Worm (Caenorhabditis elegans) whole organism, mixed stage, embryonic: ENCODE results near the gene str-12.
"Not testable (repeated sequence)": the region's sequence is repeated elsewhere in the genome, so short reads cannot be mapped to it uniquely, and the experiment has no call there.

Source experiments
- elt-3 ChIP-seq: fragments of 150-350 bp; optimal IDR thresholded peaks from 2 replicates; lab custom pipeline; 2014; ENCODE audit warnings: missing biosample characterization, missing genetic modification characterization
- lin-13 ChIP-seq: fragments of 150-350 bp; optimal IDR thresholded peaks from 2 replicates; lab custom pipeline; 2014; ENCODE audit warnings: missing biosample characterization, missing genetic modification characterization
- lsy-2 ChIP-seq: fragments of 150-350 bp; optimal IDR thresholded peaks from 2 replicates; lab custom pipeline; 2014; ENCODE audit warnings: missing biosample characterization, missing genetic modification characterization
- mep-1 ChIP-seq: fragments of 150-350 bp; optimal IDR thresholded peaks from 2 replicates; lab custom pipeline; 2017; ENCODE audit warnings: missing biosample characterization, missing genetic modification reagents, missing genetic modification characterization, inconsistent platforms
- nhr-12 ChIP-seq: fragments of 150-350 bp; optimal IDR thresholded peaks from 2 replicates; lab custom pipeline; 2014; ENCODE audit warnings: missing biosample characterization, missing genetic modification characterization
- nhr-237 ChIP-seq: fragments of 150-350 bp; optimal IDR thresholded peaks from 2 replicates; lab custom pipeline; 2014; ENCODE audit warnings: missing biosample characterization, missing genetic modification characterization
- nhr-28 ChIP-seq: fragments of 150-350 bp; optimal IDR thresholded peaks from 2 replicates; lab custom pipeline; 2014; ENCODE audit warnings: missing biosample characterization, missing genetic modification characterization
- nhr-76 ChIP-seq: sonication (generic microtip); optimal IDR thresholded peaks from 2 replicates; lab custom pipeline; 2017; ENCODE audit warnings: missing biosample characterization, missing genetic modification characterization
- pha-4 ChIP-seq: fragments of 150-350 bp; optimal IDR thresholded peaks from 2 replicates; lab custom pipeline; 2018; ENCODE audit warnings: missing biosample characterization, missing genetic modification reagents, missing genetic modification characterization
- snpc-4 ChIP-seq: fragments of 150-350 bp; optimal IDR thresholded peaks from 2 replicates; lab custom pipeline; 2014; ENCODE audit warnings: missing biosample characterization, missing genetic modification characterization
- sptf-1 ChIP-seq: sonication (generic microtip); optimal IDR thresholded peaks from 2 replicates; lab custom pipeline; 2017; ENCODE audit warnings: mild to moderate bottlenecking, missing genetic modification characterization, moderate library complexity, missing compliant biosample characterization
- tbx-8 ChIP-seq: fragments of 200-800 bp; sonication (Bioruptor generic); optimal IDR thresholded peaks from 2 replicates; lab custom pipeline; 2018; ENCODE audit warnings: mild to moderate bottlenecking, missing genetic modification characterization, moderate library complexity, missing compliant biosample characterization
- unc-39 ChIP-seq: fragments of 150-350 bp; optimal IDR thresholded peaks from 2 replicates; lab custom pipeline; 2014; ENCODE audit warnings: missing biosample characterization, missing genetic modification characterization
- unc-62 ChIP-seq: fragments of 150-350 bp; optimal IDR thresholded peaks from 2 replicates; lab custom pipeline; 2014; ENCODE audit warnings: missing biosample characterization, missing genetic modification reagents, missing genetic modification characterization

- TF ChIP-seq pha-4 (tag; lab: Kevin White, UChicago); nhr-237 (tag; lab: Kevin White, UChicago); snpc-4 (tag; lab: Kevin White, UChicago); nhr-76; lsy-2 (tag; lab: Kevin White, UChicago); sptf-1 (tag; lab: Kevin White, UChicago); nhr-12; mep-1 (tag; lab: Kevin White, UChicago); unc-39 (tag; lab: Kevin White, UChicago); tbx-8 (GFP tag; lab: Kevin White, UChicago); unc-62 (GFP tag; lab: Kevin White, UChicago); elt-3 (tag; lab: Kevin White, UChicago); lin-13 (tag; lab: Kevin White, UChicago); nhr-28 (tag; lab: Kevin White, UChicago): not testable (repeated sequence)
Observed at ce11 chrV:15643192-15643591, 32.5 kb downstream of the str-12 start, which contains the start of gene C55A1.4.
